Worm (Caenorhabditis elegans) whole organism, young adult: ENCODE measurements around the gene prmt-9.

ENCODE experiments used
- B0019.2 ChIP-seq: fragments of 200-800 bp; sonication (Bioruptor generic); conservative IDR thresholded peaks from 2 replicates; pipeline ENCODE4 v1.3.6; 2022; ENCODE audit warnings: missing genetic modification reagents, missing genetic modification characterization, missing compliant biosample characterization
- B0261.1 ChIP-seq: sonication (generic microtip); optimal IDR thresholded peaks from 2 replicates; lab custom pipeline; 2016; ENCODE audit warnings: mild to moderate bottlenecking, missing genetic modification characterization, moderate library complexity, missing compliant biosample characterization
- D2030.7 ChIP-seq: fragments of 200-800 bp; sonication (Bioruptor generic); IDR thresholded peaks from 2 replicates; pipeline ENCODE4 v1.3.6; 2022; ENCODE audit warnings: missing genetic modification reagents, missing genetic modification characterization, missing compliant biosample characterization
- F55B11.4 ChIP-seq: sonication (generic microtip); optimal IDR thresholded peaks from 2 replicates; lab custom pipeline; 2016; ENCODE audit warnings: missing compliant biosample characterization, missing genetic modification characterization, borderline replicate concordance; ENCODE audit not compliant: insufficient read depth
- K12H6.12 ChIP-seq: fragments of 200-800 bp; sonication (Bioruptor generic); optimal IDR thresholded peaks from 2 replicates; lab custom pipeline; 2018; ENCODE audit warnings: mild to moderate bottlenecking, missing genetic modification characterization, missing compliant biosample characterization
- T26A5.8 ChIP-seq: sonication (generic microtip); optimal IDR thresholded peaks from 2 replicates; lab custom pipeline; 2016; ENCODE audit warnings: missing genetic modification characterization, missing compliant biosample characterization
- Y95B8A.8 ChIP-seq: fragments of 200-800 bp; sonication (Bioruptor generic); IDR thresholded peaks from 2 replicates; pipeline ENCODE4 v1.3.6; 2022; ENCODE audit warnings: missing genetic modification reagents, missing genetic modification characterization, missing compliant biosample characterization
- ZK185.1 ChIP-seq: sonication (generic microtip); optimal IDR thresholded peaks from 2 replicates; lab custom pipeline; 2016; ENCODE audit warnings: mild to moderate bottlenecking, missing genetic modification characterization, missing compliant biosample characterization; ENCODE audit not compliant: poor library complexity, severe bottlenecking
- aptf-2 ChIP-seq: fragments of 200-800 bp; sonication (Bioruptor generic); conservative IDR thresholded peaks from 2 replicates; pipeline ENCODE4 v1.3.6; 2022; ENCODE audit warnings: missing genetic modification reagents, missing genetic modification characterization, missing compliant biosample characterization
- cebp-1 ChIP-seq, 2 experiments: fragments of 200-800 bp in 1 of 2; sonication (Bioruptor generic) in 1 of 2; sonication (generic microtip) in 1 of 2; IDR thresholded peaks in 1 of 2; optimal IDR thresholded peaks in 1 of 2; 2 replicates each; pipeline versions ENCODE4 v1.3.6 to Lab custom; 2017 to 2022; ENCODE audit warnings: missing compliant biosample characterization in 2 of 2, missing genetic modification characterization in 2 of 2, mild to moderate bottlenecking in 1 of 2, missing genetic modification reagents in 1 of 2, moderate library complexity in 1 of 2
- ceh-27 ChIP-seq: fragments of 200-800 bp; sonication (Bioruptor generic); optimal IDR thresholded peaks from 2 replicates; lab custom pipeline; 2018; ENCODE audit warnings: mild to moderate bottlenecking, missing genetic modification characterization, moderate library complexity, missing compliant biosample characterization
- ceh-40 ChIP-seq: fragments of 200-800 bp; sonication (Bioruptor generic); IDR thresholded peaks from 2 replicates; pipeline ENCODE4 v1.3.6; 2022; ENCODE audit warnings: missing genetic modification characterization, missing compliant biosample characterization
- ceh-58 ChIP-seq: fragments of 200-800 bp; sonication (Bioruptor generic); IDR thresholded peaks from 2 replicates; pipeline ENCODE4 v1.3.6; 2022; ENCODE audit warnings: missing genetic modification characterization, missing compliant biosample characterization
- die-1 ChIP-seq: sonication (generic microtip); optimal IDR thresholded peaks from 2 replicates; lab custom pipeline; 2016; ENCODE audit warnings: missing genotype, mild to moderate bottlenecking, missing genetic modification characterization, missing compliant biosample characterization
- efl-1 ChIP-seq: fragments of 150-350 bp; optimal IDR thresholded peaks from 2 replicates; lab custom pipeline; 2014; ENCODE audit warnings: missing biosample characterization, missing genetic modification reagents, missing genetic modification characterization
- gei-17 ChIP-seq: fragments of 200-800 bp; sonication (Bioruptor generic); optimal IDR thresholded peaks from 2 replicates; lab custom pipeline; 2018; ENCODE audit warnings: mild to moderate bottlenecking, missing genetic modification characterization, missing compliant biosample characterization
- him-1 ChIP-seq: sonication (generic microtip); optimal IDR thresholded peaks from 2 replicates; lab custom pipeline; 2016; ENCODE audit warnings: missing genotype, missing genetic modification reagents, missing genetic modification characterization, missing compliant biosample characterization
- hmg-1.2 ChIP-seq: fragments of 200-800 bp; sonication (Bioruptor generic); IDR thresholded peaks from 2 replicates; pipeline ENCODE4 v1.3.6; 2022; ENCODE audit warnings: missing genetic modification reagents, missing genetic modification characterization, missing compliant biosample characterization
- hrde-1 ChIP-seq: sonication (generic microtip); optimal IDR thresholded peaks from 2 replicates; lab custom pipeline; 2016; ENCODE audit warnings: missing genetic modification characterization, mild to moderate bottlenecking, missing compliant biosample characterization, moderate library complexity, missing genotype, missing genetic modification reagents, borderline replicate concordance
- hsf-1 ChIP-seq: fragments of 200-800 bp; sonication (Bioruptor generic); IDR thresholded peaks from 2 replicates; pipeline ENCODE4 v1.3.6; 2022; ENCODE audit warnings: missing genetic modification reagents, missing genetic modification characterization, missing compliant biosample characterization
- lin-26 ChIP-seq: fragments of 200-800 bp; sonication (Bioruptor generic); IDR thresholded peaks from 2 replicates; pipeline ENCODE4 v1.3.6; 2022; ENCODE audit warnings: missing genetic modification reagents, missing genetic modification characterization, missing compliant biosample characterization
- lir-1 ChIP-seq: fragments of 200-800 bp; sonication (Bioruptor generic); conservative IDR thresholded peaks from 2 replicates; pipeline ENCODE4 v1.3.6; 2022; ENCODE audit warnings: missing genetic modification reagents, missing genetic modification characterization, missing compliant biosample characterization
- lsl-1 ChIP-seq: fragments of 200-800 bp; sonication (Bioruptor generic); optimal IDR thresholded peaks from 2 replicates; lab custom pipeline; 2018; ENCODE audit warnings: mild to moderate bottlenecking, missing genetic modification characterization, moderate library complexity, missing compliant biosample characterization
- lsy-27 ChIP-seq: sonication (generic microtip); optimal IDR thresholded peaks from 2 replicates; lab custom pipeline; 2017; ENCODE audit warnings: missing genetic modification characterization, mild to moderate bottlenecking, missing compliant biosample characterization, antibody characterized with exemption, missing genotype, borderline replicate concordance; ENCODE audit not compliant: insufficient read depth
- madf-6 ChIP-seq: fragments of 200-800 bp; sonication (Bioruptor generic); IDR thresholded peaks from 2 replicates; pipeline ENCODE4 v1.3.6; 2022; ENCODE audit warnings: missing genetic modification reagents, missing genetic modification characterization, missing compliant biosample characterization
- mes-4 ChIP-seq: sonication (generic microtip); optimal IDR thresholded peaks from 2 replicates; lab custom pipeline; 2016; ENCODE audit warnings: missing genotype, missing genetic modification characterization, missing compliant biosample characterization
- mxl-1 ChIP-seq: sonication (generic microtip); optimal IDR thresholded peaks from 2 replicates; lab custom pipeline; 2016; ENCODE audit warnings: missing genetic modification characterization, missing compliant biosample characterization
- nhr-120 ChIP-seq: fragments of 200-800 bp; sonication (Bioruptor generic); IDR thresholded peaks from 2 replicates; pipeline ENCODE4 v1.3.6; 2022; ENCODE audit warnings: missing genetic modification characterization, missing compliant biosample characterization
- pbrm-1 ChIP-seq: fragments of 200-800 bp; sonication (Bioruptor generic); IDR thresholded peaks from 2 replicates; pipeline ENCODE4 v1.3.6; 2022; ENCODE audit warnings: missing genetic modification reagents, missing genetic modification characterization, missing compliant biosample characterization
- rcor-1 ChIP-seq: fragments of 200-800 bp; sonication (Bioruptor generic); IDR thresholded peaks from 2 replicates; pipeline ENCODE4 v1.3.6; 2022; ENCODE audit warnings: missing genetic modification reagents, missing genetic modification characterization, missing compliant biosample characterization
- sptf-2 ChIP-seq: fragments of 200-800 bp; sonication (Bioruptor generic); optimal IDR thresholded peaks from 2 replicates; lab custom pipeline; 2018; ENCODE audit warnings: mild to moderate bottlenecking, missing genetic modification characterization, missing compliant biosample characterization
- tbp1 ChIP-seq: fragments of 200-800 bp; sonication (Bioruptor generic); optimal IDR thresholded peaks from 2 replicates; lab custom pipeline; 2018; ENCODE audit warnings: mild to moderate bottlenecking, missing genetic modification characterization, missing compliant biosample characterization
- tlf-1 ChIP-seq: fragments of 200-800 bp; sonication (Bioruptor generic); optimal IDR thresholded peaks from 2 replicates; lab custom pipeline; 2018; ENCODE audit warnings: mild to moderate bottlenecking, missing genetic modification characterization, missing compliant biosample characterization
- xnd-1 ChIP-seq: sonication (generic microtip); optimal IDR thresholded peaks from 2 replicates; lab custom pipeline; 2016; ENCODE audit warnings: missing genotype, missing genetic modification reagents, missing genetic modification characterization, missing compliant biosample characterization
- ztf-18 ChIP-seq: sonication (generic microtip); optimal IDR thresholded peaks from 2 replicates; lab custom pipeline; 2016; ENCODE audit warnings: missing genotype, mild to moderate bottlenecking, missing genetic modification characterization, missing compliant biosample characterization
- ztf-26 ChIP-seq: sonication (generic microtip); optimal IDR thresholded peaks from 2 replicates; lab custom pipeline; 2017; ENCODE audit warnings: missing genetic modification characterization, missing compliant biosample characterization
- ztf-6 ChIP-seq: fragments of 200-800 bp; sonication (Bioruptor generic); IDR thresholded peaks from 2 replicates; pipeline ENCODE4 v1.3.6; 2022; ENCODE audit warnings: missing genetic modification reagents, missing genetic modification characterization, missing compliant biosample characterization

Gene prmt-9

DNA sequence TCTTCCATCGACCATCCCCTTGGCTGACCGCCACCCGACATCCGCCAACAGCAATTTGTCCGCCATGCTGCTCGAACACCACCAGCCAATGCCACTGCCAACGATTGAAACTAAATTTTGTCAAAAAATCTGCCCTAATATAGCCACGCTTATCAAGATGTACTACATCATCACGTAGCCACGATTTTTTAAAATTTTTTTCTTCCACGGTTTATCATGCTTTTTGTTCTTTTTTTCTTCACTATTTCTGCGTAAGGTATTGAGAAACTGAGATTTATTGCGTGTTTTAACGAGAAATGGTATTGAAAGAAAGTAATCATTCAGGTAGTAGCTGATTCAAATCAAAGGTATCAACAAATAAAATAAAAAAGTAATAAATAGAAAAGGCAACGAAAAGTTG is 7.0 kb downstream of the prmt-9 start, which contains the start of gene T23B5.6:
T23B5.6 (minus strand) TSS at position 101 of the 400 bp plus-strand sequence.
- peak; percentile 18 for TF ChIP-seq him-1 (tag; lab: Kevin White, UChicago)

ce11 chrIV:12674700-12675099 is 9.5 kb downstream of the prmt-9 start, which contains the start of gene T23B5.4:
T23B5.4 (plus strand) TSS chrIV:12675000.
- TF ChIP-seq lir-1 (no peak), sptf-2 (GFP tag; lab: Kevin White, UChicago) (no peak), Y95B8A.8 (GFP tag; lab: Robert Waterston, UW) (no peak), pbrm-1 (no peak), mes-4 (tag; lab: Kevin White, UChicago) (no peak), ceh-40 (GFP tag; lab: Robert Waterston, UW) (no peak), tlf-1 (GFP tag; lab: Kevin White, UChicago) (no peak), ZK185.1 (no peak), die-1 (tag; lab: Kevin White, UChicago) (no peak), K12H6.12 (tag; lab: Kevin White, UChicago) (no peak), ztf-6 (GFP tag; lab: Robert Waterston, UW) (no peak), cebp-1 (GFP tag; IDR thresholded peaks at IDR 0.05; lab: Robert Waterston, UW) (no peak), cebp-1 (tag; optimal IDR thresholded peaks at IDR 0.05; lab: Kevin White, UChicago) (no peak)

- TF ChIP-seq ceh-58 (GFP tag; lab: Robert Waterston, UW) (no peak), ceh-27 (peak; percentile 22)
Measured at ce11 chrIV:12653094-12653493, 31.1 kb downstream of the prmt-9 start, which contains the start of the genes wdfy-3 and C26H9A.4. wdfy-3 (plus strand) TSS chrIV:12653401. C26H9A.4 (plus strand) TSS chrIV:12653410.

ce11 chrIV:12651570-12651969 is 32.6 kb downstream of the prmt-9 start:
- TF ChIP-seq B0261.1 (tag; lab: Kevin White, UChicago), result no peak
- peak; percentile 37 for TF ChIP-seq K12H6.12 (tag; lab: Kevin White, UChicago)
- no peak for TF ChIP-seq F55B11.4
- TF ChIP-seq hmg-1.2 (GFP tag; lab: Robert Waterston, UW), result peak; percentile 7; the same call in 1 of the 2 replicates
- no peak for TF ChIP-seq xnd-1

ce11 chrIV:12650597-12650996 is 33.6 kb downstream of the prmt-9 start:
- TF ChIP-seq lsy-27 (tag; lab: Kevin White, UChicago) (no peak), B0019.2 (GFP tag; lab: Robert Waterston, UW) (no peak), him-1 (tag; lab: Kevin White, UChicago) (peak; percentile 4), aptf-2 (GFP tag; lab: Robert Waterston, UW) (no peak)

DNA sequence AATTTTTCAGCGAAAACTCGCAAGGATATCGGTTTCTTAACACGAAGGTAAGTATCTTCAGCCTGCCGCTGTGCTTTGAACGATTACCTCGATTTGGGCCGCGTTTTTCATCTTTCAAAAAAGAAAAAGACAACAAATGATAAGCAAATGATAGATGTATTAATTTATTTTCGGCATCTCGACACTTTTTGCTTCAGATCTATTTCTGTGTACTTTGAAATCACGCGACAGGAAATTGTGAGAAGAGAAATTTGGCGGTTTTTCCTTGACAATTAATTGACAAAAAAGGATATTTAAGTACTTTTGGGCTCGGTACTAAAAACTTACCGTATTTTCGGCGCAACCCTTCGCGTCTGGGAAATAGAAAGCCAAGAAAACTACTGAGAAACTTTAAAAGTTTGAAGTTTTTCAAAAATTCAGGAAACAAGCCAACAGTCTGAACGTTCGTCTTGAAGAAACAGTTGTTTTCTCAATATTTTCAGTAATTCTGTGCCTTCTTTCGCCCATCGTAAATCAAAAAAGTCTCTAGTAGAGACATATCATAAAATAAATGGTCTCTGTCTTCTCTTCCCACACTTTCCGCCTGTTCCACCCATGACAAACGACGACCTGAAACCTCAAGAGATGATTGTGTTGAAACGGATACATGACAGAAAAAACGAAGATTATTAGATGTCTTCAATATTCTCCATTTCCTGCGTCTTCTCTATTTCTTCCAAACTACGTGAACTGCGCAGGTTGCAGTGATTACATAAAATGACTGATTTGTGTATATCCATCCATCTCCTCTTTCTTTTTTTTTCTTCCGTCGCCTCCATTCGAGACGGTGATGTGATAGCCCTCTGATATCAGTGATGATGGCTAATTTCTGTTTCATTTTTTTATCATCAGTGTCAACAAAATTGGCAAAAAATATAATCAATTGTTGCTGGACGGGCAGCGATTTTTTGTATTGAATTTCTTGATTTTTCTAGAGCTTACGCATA is 43.0 kb downstream of the prmt-9 start:
- TF ChIP-seq nhr-120 (GFP tag; lab: Robert Waterston, UW) (no peak), ztf-26 (tag; lab: Kevin White, UChicago) (no peak), lsl-1 (GFP tag; lab: Kevin White, UChicago) (no peak), mxl-1 (tag; lab: Kevin White, UChicago) (no peak), ztf-18 (no peak), gei-17 (GFP tag; lab: Kevin White, UChicago) (no peak), tbp1 (GFP tag; lab: Kevin White, UChicago) (no peak), T26A5.8 (tag; lab: Kevin White, UChicago) (no peak), hsf-1 (GFP tag; lab: Robert Waterston, UW) (no peak), hrde-1 (tag; lab: Kevin White, UChicago) (no peak), K12H6.12 (tag; lab: Kevin White, UChicago) (no peak), efl-1 (GFP tag; lab: Kevin White, UChicago) (no peak), rcor-1 (no peak), D2030.7 (GFP tag; lab: Robert Waterston, UW) (no peak), lin-26 (GFP tag; lab: Robert Waterston, UW) (no peak), lir-1 (no peak), madf-6 (GFP tag; lab: Robert Waterston, UW) (no peak)
